Worm (Caenorhabditis elegans): Measurements from ENCODE around the gene D1014.2.

- TF ChIP-seq dao-5 (tag; optimal IDR thresholded peaks at IDR 0.05) (no peak), W03F9.2 (tag; optimal IDR thresholded peaks at IDR 0.05) (no peak), him-1 (tag; optimal IDR thresholded peaks at IDR 0.05) (no peak)
Observed at ce11 chrV:8110816-8111215, 32.9 kb upstream of the D1014.2 start.

Measured in whole organism, L4/young adult.